Worm (Caenorhabditis elegans): ENCODE measurements around the gene F13D12.8.

DNA sequence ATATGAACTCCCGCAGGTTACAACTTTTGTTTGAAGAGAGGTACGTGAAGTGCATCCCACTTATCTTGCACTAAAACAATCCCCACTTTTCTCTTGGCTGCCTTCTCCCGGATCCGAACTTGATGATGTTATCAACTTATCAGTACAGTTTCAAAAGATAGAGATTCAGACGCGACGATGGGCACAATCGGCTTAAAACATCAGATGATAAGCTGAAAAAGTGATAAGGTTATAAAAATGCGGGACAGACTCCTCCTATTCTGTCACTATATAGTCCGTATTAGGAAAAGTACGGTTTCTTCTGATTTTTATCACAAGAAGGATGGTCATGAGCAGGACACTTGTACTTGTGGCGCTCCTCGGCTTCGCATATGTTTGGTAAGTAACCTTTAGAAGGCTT is 6.8 kb upstream of the F13D12.8 start, which contains the start of gene ctsa-1.2:
- no peak for TF ChIP-seq ama-1 (optimal IDR thresholded peaks at IDR 0.05)
- no peak for TF ChIP-seq zip-5 (tag; optimal IDR thresholded peaks at IDR 0.05)
- TF ChIP-seq hlh-8 (tag; optimal IDR thresholded peaks at IDR 0.05): no peak
- no peak for TF ChIP-seq ahr-1 (tag; optimal IDR thresholded peaks at IDR 0.05)
